Worm (Caenorhabditis elegans) whole organism, L3 larva: ENCODE measurements around the gene dhhc-8.
A peak's percentile ranks its signal among the peaks of the same experiment; 100 is the strongest.

Experiments
- R02D3.7 ChIP-seq: fragments of 150-350 bp; optimal IDR thresholded peaks from 2 replicates; lab custom pipeline; 2014; ENCODE audit warnings: missing biosample characterization, missing genetic modification characterization
- aly-2 ChIP-seq: fragments of 150-350 bp; optimal IDR thresholded peaks from 2 replicates; lab custom pipeline; 2014; ENCODE audit warnings: missing biosample characterization, missing genetic modification characterization
- ceh-28 ChIP-seq: fragments of 150-350 bp; optimal IDR thresholded peaks from 2 replicates; lab custom pipeline; 2014; ENCODE audit warnings: missing biosample characterization, missing genetic modification reagents, missing genetic modification characterization
- ceh-82 ChIP-seq: fragments of 150-350 bp; optimal IDR thresholded peaks from 2 replicates; lab custom pipeline; 2014; ENCODE audit warnings: missing biosample characterization, missing genetic modification characterization
- daf-12 ChIP-seq: fragments of 150-350 bp; optimal IDR thresholded peaks from 2 replicates; lab custom pipeline; 2014; ENCODE audit warnings: missing biosample characterization, missing genetic modification reagents, missing genetic modification characterization
- egl-27 ChIP-seq: sonication (generic microtip); optimal IDR thresholded peaks from 4 replicates; lab custom pipeline; 2017; ENCODE audit warnings: missing biosample characterization, missing genetic modification reagents, missing genetic modification characterization
- elt-2 ChIP-seq: sonication (generic microtip); optimal IDR thresholded peaks from 2 replicates; lab custom pipeline; 2016; ENCODE audit warnings: missing genetic modification reagents, mild to moderate bottlenecking, missing genetic modification characterization, missing compliant biosample characterization
- elt-3 ChIP-seq, 3 experiments: fragments of 150-350 bp in 1 of 3; sonication (generic microtip) in 2 of 3; optimal IDR thresholded peaks; 2 replicates in 2 of 3; 4 replicates in 1 of 3; lab custom pipeline; 2014 to 2017; ENCODE audit warnings: missing biosample characterization in 3 of 3, missing genetic modification characterization in 3 of 3
- fkh-2 ChIP-seq: fragments of 150-350 bp; optimal IDR thresholded peaks from 2 replicates; lab custom pipeline; 2014; ENCODE audit warnings: missing biosample characterization, missing genetic modification reagents, missing genetic modification characterization
- fos-1 ChIP-seq: fragments of 150-350 bp; optimal IDR thresholded peaks from 2 replicates; lab custom pipeline; 2014; ENCODE audit warnings: missing biosample characterization, missing genetic modification characterization
- hmg-11 ChIP-seq: sonication (generic microtip); optimal IDR thresholded peaks from 2 replicates; lab custom pipeline; 2016; ENCODE audit warnings: missing genetic modification characterization, missing compliant biosample characterization
- jun-1 ChIP-seq: fragments of 150-350 bp; optimal IDR thresholded peaks from 2 replicates; lab custom pipeline; 2014; ENCODE audit warnings: missing biosample characterization, missing genetic modification reagents, missing genetic modification characterization
- lin-39 ChIP-seq: fragments of 150-350 bp; optimal IDR thresholded peaks from 2 replicates; lab custom pipeline; 2018; ENCODE audit warnings: missing biosample characterization, missing genetic modification reagents, missing genetic modification characterization
- nfya-1 ChIP-seq: sonication (generic microtip); optimal IDR thresholded peaks from 2 replicates; lab custom pipeline; 2017; ENCODE audit warnings: missing genetic modification characterization, mild to moderate bottlenecking, missing compliant biosample characterization, antibody characterized with exemption, moderate library complexity; ENCODE audit not compliant: insufficient read depth
- nhr-12 ChIP-seq: fragments of 150-350 bp; optimal IDR thresholded peaks from 2 replicates; lab custom pipeline; 2014; ENCODE audit warnings: missing biosample characterization, missing genetic modification characterization
- nhr-23 ChIP-seq: fragments of 150-350 bp; optimal IDR thresholded peaks from 2 replicates; lab custom pipeline; 2014; ENCODE audit warnings: missing biosample characterization, missing genetic modification reagents, missing genetic modification characterization
- nhr-237 ChIP-seq: fragments of 150-350 bp; optimal IDR thresholded peaks from 2 replicates; lab custom pipeline; 2014; ENCODE audit warnings: missing biosample characterization, missing genetic modification characterization
- nhr-25 ChIP-seq: sonication (generic microtip); optimal IDR thresholded peaks from 2 replicates; lab custom pipeline; 2017; ENCODE audit warnings: missing biosample characterization, missing genetic modification characterization
- nhr-28 ChIP-seq: fragments of 150-350 bp; optimal IDR thresholded peaks from 2 replicates; lab custom pipeline; 2014; ENCODE audit warnings: missing biosample characterization, missing genetic modification characterization
- nhr-43 ChIP-seq: sonication (generic microtip); optimal IDR thresholded peaks from 2 replicates; lab custom pipeline; 2016; ENCODE audit warnings: mild to moderate bottlenecking, missing genetic modification characterization, missing compliant biosample characterization; ENCODE audit not compliant: poor library complexity, severe bottlenecking
- nhr-77 ChIP-seq: fragments of 150-350 bp; optimal IDR thresholded peaks from 2 replicates; lab custom pipeline; 2014; ENCODE audit warnings: missing biosample characterization, missing genetic modification characterization
- pha-4 ChIP-seq: fragments of 150-350 bp; optimal IDR thresholded peaks from 2 replicates; lab custom pipeline; 2014; ENCODE audit warnings: missing biosample characterization, missing genetic modification reagents, missing genetic modification characterization
- pqm-1 ChIP-seq: fragments of 150-350 bp; optimal IDR thresholded peaks from 2 replicates; lab custom pipeline; 2017; ENCODE audit warnings: missing biosample characterization, missing genetic modification characterization, inconsistent platforms
- sea-2 ChIP-seq: fragments of 150-350 bp; sonication (generic microtip); optimal IDR thresholded peaks from 4 replicates; lab custom pipeline; 2014; ENCODE audit warnings: missing biosample characterization, missing genetic modification reagents, missing genetic modification characterization
- skn-1 ChIP-seq: fragments of 150-350 bp; optimal IDR thresholded peaks from 2 replicates; lab custom pipeline; 2014; ENCODE audit warnings: missing biosample characterization, missing genetic modification characterization
- snpc-4 ChIP-seq: fragments of 150-350 bp; optimal IDR thresholded peaks from 2 replicates; lab custom pipeline; 2014; ENCODE audit warnings: missing biosample characterization, missing genetic modification characterization
- tbx-2 ChIP-seq: sonication (generic microtip); optimal IDR thresholded peaks from 2 replicates; lab custom pipeline; 2016; ENCODE audit warnings: mild to moderate bottlenecking, missing genetic modification characterization, missing compliant biosample characterization
- unc-62 ChIP-seq: fragments of 150-350 bp; sonication (generic microtip); optimal IDR thresholded peaks from 4 replicates; lab custom pipeline; 2014; ENCODE audit warnings: missing biosample characterization, missing genetic modification reagents, missing genetic modification characterization
- zag-1 ChIP-seq: fragments of 150-350 bp; optimal IDR thresholded peaks from 2 replicates; lab custom pipeline; 2014; ENCODE audit warnings: missing biosample characterization, missing genetic modification characterization
- ztf-11 ChIP-seq: fragments of 150-350 bp; optimal IDR thresholded peaks from 2 replicates; lab custom pipeline; 2014; ENCODE audit warnings: missing biosample characterization, missing genetic modification characterization

dhhc-8 gene

DNA sequence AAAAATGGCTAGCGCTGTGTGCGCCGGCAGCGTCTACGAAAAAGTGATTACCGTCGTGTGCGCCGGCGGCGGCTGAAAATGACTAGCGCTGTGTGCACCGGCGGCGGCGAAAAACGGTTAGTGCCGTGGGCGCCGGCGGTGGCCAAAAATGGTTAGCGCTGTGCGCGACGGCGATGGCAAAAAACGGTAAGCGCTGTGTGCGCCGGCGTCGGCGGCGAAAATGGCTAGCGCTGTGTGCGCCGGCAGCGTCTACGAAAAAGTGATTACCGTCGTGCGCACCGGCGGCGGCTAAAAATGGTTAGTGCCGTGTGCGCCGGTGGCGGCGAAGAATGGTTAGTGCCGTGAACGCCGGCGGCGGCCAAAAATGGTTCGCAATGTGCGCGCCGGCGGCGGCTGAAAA lies 15.1 kb upstream of the dhhc-8 start:
- TF ChIP-seq egl-27 (tag; lab: Kevin White, UChicago) = no peak
- TF ChIP-seq jun-1 = no peak
- TF ChIP-seq unc-62 = no peak
- no peak for TF ChIP-seq skn-1 (tag; lab: Kevin White, UChicago)
- TF ChIP-seq nhr-237 (tag; lab: Kevin White, UChicago) = no peak
- TF ChIP-seq pqm-1 (tag; lab: Kevin White, UChicago) = no peak
- no peak for TF ChIP-seq nhr-23 (tag; lab: Kevin White, UChicago)
- TF ChIP-seq nfya-1 (tag; lab: Kevin White, UChicago) = no peak
- TF ChIP-seq pha-4 (tag; lab: Kevin White, UChicago) = no peak
- TF ChIP-seq lin-39 (tag; lab: Kevin White, UChicago) = no peak
- no peak for TF ChIP-seq R02D3.7 (tag; lab: Kevin White, UChicago)
- no peak for TF ChIP-seq tbx-2 (tag; lab: Kevin White, UChicago)

DNA sequence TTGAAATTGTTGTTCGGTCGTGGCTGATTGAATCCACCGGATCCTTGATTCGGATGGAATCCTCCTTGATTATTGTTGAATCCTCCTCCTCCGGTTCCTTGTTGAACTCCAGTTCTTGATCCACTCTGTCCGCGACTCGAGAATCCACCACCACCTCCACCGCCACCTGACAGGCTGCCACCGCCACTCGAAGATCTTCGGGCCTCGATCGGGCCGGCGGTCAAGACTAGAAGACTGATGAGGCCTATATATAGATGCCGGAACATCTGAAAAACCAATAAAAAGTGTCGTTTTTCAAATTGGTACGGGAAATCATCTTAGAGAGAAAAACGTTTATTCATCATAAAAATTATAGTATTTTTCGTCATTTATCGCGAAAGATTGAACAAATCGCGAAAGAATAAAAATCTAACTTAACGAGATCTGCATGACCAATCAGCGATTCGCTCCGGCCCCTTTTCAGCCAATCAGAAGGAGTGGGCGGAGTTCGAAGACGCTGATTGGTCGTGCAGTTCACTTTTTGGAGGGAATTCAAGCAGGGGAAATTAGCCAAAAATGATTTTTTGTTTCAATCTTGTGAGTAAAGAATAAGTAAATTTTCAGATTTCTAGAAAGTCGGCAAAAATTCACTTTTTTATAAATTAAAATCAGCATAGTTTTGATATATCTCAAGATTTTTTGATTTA lies 8.1 kb upstream of the dhhc-8 start, which contains the start of gene pqn-83:
TSS of gene pqn-83 (minus strand) at position 272 of the 686 bp plus-strand sequence.
- TF ChIP-seq fkh-2 (tag; lab: Kevin White, UChicago) (no peak), nfya-1 (tag; lab: Kevin White, UChicago) (peak; percentile 78)

DNA sequence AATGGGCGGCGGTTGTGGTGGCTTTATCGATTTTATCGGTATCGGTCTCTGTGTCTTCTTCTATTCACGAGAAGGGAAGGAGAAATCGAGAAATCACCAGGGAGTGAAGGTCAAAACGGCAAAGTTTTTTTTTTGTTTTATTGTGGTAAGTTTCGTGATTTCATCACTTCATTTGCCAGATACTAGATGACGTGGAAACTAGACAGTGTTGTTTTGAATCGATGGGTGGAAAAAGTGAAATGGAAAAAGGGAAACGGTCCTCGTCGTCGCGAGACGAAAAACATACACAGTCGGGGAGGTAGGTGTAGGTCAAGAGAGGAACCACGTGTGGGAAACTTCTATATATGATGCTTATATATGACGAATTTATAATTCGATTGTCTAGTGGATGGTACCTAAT lies 6.3 kb upstream of the dhhc-8 start:
- TF ChIP-seq ceh-28 = peak; percentile 55
- TF ChIP-seq nhr-25 (tag; lab: Kevin White, UChicago) = peak; percentile 51
- TF ChIP-seq nhr-23 (tag; lab: Kevin White, UChicago) = peak; percentile 22
- peak; percentile 19 for TF ChIP-seq nhr-43 (tag; lab: Kevin White, UChicago)
- TF ChIP-seq snpc-4 (tag; lab: Kevin White, UChicago) = no peak

DNA sequence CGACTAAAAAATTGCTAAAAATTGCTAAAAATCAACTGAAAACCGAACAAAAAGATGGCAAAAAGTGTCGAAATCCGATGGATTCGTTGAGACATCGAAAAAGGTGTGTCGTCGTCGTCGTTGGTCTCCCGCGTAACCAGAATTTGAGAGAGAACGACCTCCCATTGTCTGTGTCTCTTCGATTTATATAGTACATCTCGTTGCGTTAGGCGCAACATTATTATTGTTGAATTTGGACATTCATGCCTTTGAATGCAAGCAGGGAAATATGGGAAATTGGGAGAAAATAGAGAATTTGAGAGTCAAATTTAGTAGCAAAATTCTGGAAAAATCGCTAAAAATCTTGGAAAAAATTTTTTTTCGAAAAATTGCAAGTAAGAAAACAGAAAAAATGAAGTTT lies 3.4 kb upstream of the dhhc-8 start:
- TF ChIP-seq ztf-11 (tag; lab: Kevin White, UChicago) (no peak), skn-1 (tag; lab: Kevin White, UChicago) (no peak), ceh-82 (tag; lab: Kevin White, UChicago) (no peak), sea-2 (GFP tag; lab: Kevin White, UChicago) (no peak), nhr-77 (tag; lab: Kevin White, UChicago) (no peak), aly-2 (tag; lab: Kevin White, UChicago) (no peak), jun-1 (no peak), hmg-11 (tag; lab: Kevin White, UChicago) (peak; percentile 36), nhr-25 (tag; lab: Kevin White, UChicago) (peak; percentile 22), daf-12 (tag; lab: Kevin White, UChicago) (no peak)
- TF ChIP-seq, all 47 proteins: peak for 2

DNA sequence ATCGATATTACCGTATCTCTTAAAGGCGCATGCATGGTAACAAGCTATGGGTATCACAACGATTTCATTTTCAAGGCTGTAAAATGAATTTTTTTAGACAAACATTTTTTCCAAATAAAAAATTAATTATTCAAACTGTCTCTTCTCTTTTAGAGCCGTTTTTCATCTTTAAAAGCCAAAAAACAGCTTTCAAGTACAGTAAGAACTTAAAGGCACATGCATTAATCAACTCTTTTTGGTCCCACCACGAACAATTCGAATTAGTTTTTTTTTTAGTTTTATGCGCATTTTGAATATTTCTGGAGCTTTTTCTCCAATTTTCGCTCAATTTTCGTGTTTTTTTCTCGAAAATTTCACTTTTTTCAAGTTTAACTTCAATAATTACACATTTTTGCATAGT lies 3.0 kb upstream of the dhhc-8 start:
- no peak for TF ChIP-seq zag-1 (tag; lab: Kevin White, UChicago)
- no peak for TF ChIP-seq elt-3 (tag; optimal IDR thresholded peaks at IDR 0.05; lab: Kevin White, UChicago)
- no peak for TF ChIP-seq nhr-28 (tag; lab: Kevin White, UChicago)
- no peak for TF ChIP-seq nhr-12
- TF ChIP-seq fos-1 (tag; lab: Kevin White, UChicago) = no peak
- TF ChIP-seq pqm-1 (tag; lab: Kevin White, UChicago) = no peak
- no peak for TF ChIP-seq nhr-237 (tag; lab: Kevin White, UChicago)

DNA sequence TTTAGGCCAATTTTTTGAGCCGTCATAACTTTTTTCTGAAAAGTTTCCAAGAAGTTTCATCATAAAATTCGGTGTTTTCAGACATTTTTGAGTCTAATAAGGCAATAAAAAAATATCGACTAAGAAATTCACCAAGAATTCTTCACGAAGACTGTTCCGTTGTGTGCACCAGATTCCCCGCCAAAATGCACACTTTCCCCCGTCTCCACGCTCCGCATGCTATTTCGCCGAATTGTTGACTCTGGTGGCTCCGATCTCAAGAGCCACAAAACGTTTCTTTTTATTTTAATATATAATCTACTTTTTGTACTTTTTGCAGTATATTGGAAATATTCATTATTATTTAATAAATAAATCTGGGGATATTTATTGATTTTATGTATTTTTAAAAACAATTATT lies 1.9 kb upstream of the dhhc-8 start:
- TF ChIP-seq nhr-25 (tag; lab: Kevin White, UChicago) (no peak), elt-2 (tag; lab: Kevin White, UChicago) (peak; percentile 4), unc-62 (no peak), pha-4 (tag; lab: Kevin White, UChicago) (peak; percentile 30)
